Worm (Caenorhabditis elegans) whole organism, mixed stage, embryonic: ENCODE results near the gene prp-18.

Experiments used
- M03D4.4 ChIP-seq: sonication (generic microtip); optimal IDR thresholded peaks from 2 replicates; lab custom pipeline; 2017; ENCODE audit warnings: mild to moderate bottlenecking, missing genetic modification characterization, missing compliant biosample characterization
- bed-3 ChIP-seq: fragments of 200-800 bp; sonication (Bioruptor generic); optimal IDR thresholded peaks from 3 replicates; lab custom pipeline; 2018; ENCODE audit warnings: mild to moderate bottlenecking, missing genetic modification characterization, moderate library complexity, missing compliant biosample characterization
- blmp-1 ChIP-seq: fragments of 150-350 bp; optimal IDR thresholded peaks from 2 replicates; lab custom pipeline; 2014; ENCODE audit warnings: missing biosample characterization, missing genetic modification characterization
- ceh-39 ChIP-seq: fragments of 150-350 bp; optimal IDR thresholded peaks from 2 replicates; lab custom pipeline; 2014; ENCODE audit warnings: missing biosample characterization, missing genetic modification characterization
- ceh-43 ChIP-seq: fragments of 200-800 bp; sonication (Bioruptor generic); optimal IDR thresholded peaks from 2 replicates; lab custom pipeline; 2018; ENCODE audit warnings: mild to moderate bottlenecking, missing genetic modification characterization, moderate library complexity, missing compliant biosample characterization
- ceh-83 ChIP-seq: fragments of 200-800 bp; sonication (Bioruptor generic); optimal IDR thresholded peaks from 2 replicates; lab custom pipeline; 2018; ENCODE audit warnings: mild to moderate bottlenecking, missing genetic modification characterization, missing compliant biosample characterization
- cnd-1 ChIP-seq: fragments of 200-800 bp; sonication (Bioruptor generic); optimal IDR thresholded peaks from 2 replicates; lab custom pipeline; 2018; ENCODE audit warnings: mild to moderate bottlenecking, missing genetic modification characterization, missing compliant biosample characterization
- elt-1 ChIP-seq: sonication (generic microtip); optimal IDR thresholded peaks from 2 replicates; lab custom pipeline; 2017; ENCODE audit warnings: missing genetic modification characterization, mild to moderate bottlenecking, missing compliant biosample characterization, antibody characterized with exemption, moderate library complexity, borderline replicate concordance; ENCODE audit not compliant: insufficient read depth
- elt-3 ChIP-seq: fragments of 150-350 bp; optimal IDR thresholded peaks from 2 replicates; lab custom pipeline; 2014; ENCODE audit warnings: missing biosample characterization, missing genetic modification characterization
- ham-2 ChIP-seq: fragments of 200-800 bp; sonication (Bioruptor generic); optimal IDR thresholded peaks from 2 replicates; lab custom pipeline; 2018; ENCODE audit warnings: mild to moderate bottlenecking, missing genetic modification characterization, missing compliant biosample characterization
- mls-2 ChIP-seq: sonication (generic microtip); optimal IDR thresholded peaks from 2 replicates; lab custom pipeline; 2016; ENCODE audit warnings: mild to moderate bottlenecking, missing genetic modification characterization, moderate library complexity, missing compliant biosample characterization
- nhr-12 ChIP-seq: fragments of 150-350 bp; optimal IDR thresholded peaks from 2 replicates; lab custom pipeline; 2014; ENCODE audit warnings: missing biosample characterization, missing genetic modification characterization
- nhr-2 ChIP-seq: fragments of 150-350 bp; optimal IDR thresholded peaks from 2 replicates; lab custom pipeline; 2014; ENCODE audit warnings: missing biosample characterization, missing genetic modification characterization
- nhr-76 ChIP-seq: sonication (generic microtip); optimal IDR thresholded peaks from 2 replicates; lab custom pipeline; 2017; ENCODE audit warnings: missing biosample characterization, missing genetic modification characterization
- snpc-4 ChIP-seq: fragments of 150-350 bp; optimal IDR thresholded peaks from 2 replicates; lab custom pipeline; 2014; ENCODE audit warnings: missing biosample characterization, missing genetic modification characterization
- tbx-8 ChIP-seq: fragments of 200-800 bp; sonication (Bioruptor generic); optimal IDR thresholded peaks from 2 replicates; lab custom pipeline; 2018; ENCODE audit warnings: mild to moderate bottlenecking, missing genetic modification characterization, moderate library complexity, missing compliant biosample characterization
- unc-120 ChIP-seq: sonication (generic microtip); optimal IDR thresholded peaks from 2 replicates; lab custom pipeline; 2017; ENCODE audit warnings: missing genetic modification characterization, missing compliant biosample characterization; ENCODE audit not compliant: poor library complexity, severe bottlenecking
- unc-39 ChIP-seq: fragments of 150-350 bp; optimal IDR thresholded peaks from 2 replicates; lab custom pipeline; 2014; ENCODE audit warnings: missing biosample characterization, missing genetic modification characterization
- zip-8 ChIP-seq: fragments of 150-350 bp; optimal IDR thresholded peaks from 2 replicates; lab custom pipeline; 2014; ENCODE audit warnings: missing biosample characterization, missing genetic modification characterization

The prp-18 gene

DNA sequence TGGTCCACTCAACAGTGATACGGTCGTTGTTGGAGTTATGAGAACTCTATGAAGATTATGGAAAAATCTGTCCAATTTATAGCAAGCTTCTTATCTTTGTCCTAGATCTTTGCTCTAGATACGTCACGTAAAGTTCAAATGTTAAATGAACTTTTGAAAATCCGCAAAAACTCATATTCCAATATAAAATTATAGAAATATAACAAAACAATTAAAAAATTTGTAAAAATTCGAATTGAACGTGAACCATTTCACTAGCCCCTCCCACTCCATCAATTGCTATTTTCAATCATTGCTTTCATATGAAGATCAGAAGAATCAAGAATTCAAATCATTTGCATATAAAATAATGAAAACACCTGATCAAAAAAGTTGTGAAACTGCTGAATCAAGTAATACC, 51.6 kb downstream of the prp-18 start, which contains the start of gene kin-21:
Gene kin-21, plus strand, starts transcription at position 301 of the 400 bp plus-strand sequence.
- TF ChIP-seq mls-2 = no peak
- TF ChIP-seq blmp-1 = no peak
- no peak for TF ChIP-seq unc-120
- no peak for TF ChIP-seq nhr-76 (tag; lab: Kevin White, UChicago)
- no peak for TF ChIP-seq M03D4.4 (tag; lab: Kevin White, UChicago)
- no peak for TF ChIP-seq cnd-1 (tag; lab: Kevin White, UChicago)
- TF ChIP-seq snpc-4 (tag; lab: Kevin White, UChicago) = no peak
- no peak for TF ChIP-seq ham-2 (GFP tag; lab: Kevin White, UChicago)
- no peak for TF ChIP-seq elt-1 (tag; lab: Kevin White, UChicago)
- TF ChIP-seq ceh-43 (GFP tag; lab: Kevin White, UChicago) = no peak
- no peak for TF ChIP-seq nhr-12 (tag; lab: Kevin White, UChicago)
- TF ChIP-seq bed-3 = no peak
- TF ChIP-seq elt-3 (tag; lab: Kevin White, UChicago) = no peak
- no peak for TF ChIP-seq tbx-8 (GFP tag; lab: Kevin White, UChicago)
- no peak for TF ChIP-seq unc-39 (tag; lab: Kevin White, UChicago)
- no peak for TF ChIP-seq ceh-83 (GFP tag; lab: Kevin White, UChicago)
- TF ChIP-seq zip-8 (tag; lab: Kevin White, UChicago) = no peak
- TF ChIP-seq nhr-2 (tag; lab: Kevin White, UChicago) = no peak
- TF ChIP-seq ceh-39 (tag; lab: Kevin White, UChicago) = no peak
